Fruit fly (Drosophila melanogaster): ENCODE measurements around the gene CG34049.

DNA sequence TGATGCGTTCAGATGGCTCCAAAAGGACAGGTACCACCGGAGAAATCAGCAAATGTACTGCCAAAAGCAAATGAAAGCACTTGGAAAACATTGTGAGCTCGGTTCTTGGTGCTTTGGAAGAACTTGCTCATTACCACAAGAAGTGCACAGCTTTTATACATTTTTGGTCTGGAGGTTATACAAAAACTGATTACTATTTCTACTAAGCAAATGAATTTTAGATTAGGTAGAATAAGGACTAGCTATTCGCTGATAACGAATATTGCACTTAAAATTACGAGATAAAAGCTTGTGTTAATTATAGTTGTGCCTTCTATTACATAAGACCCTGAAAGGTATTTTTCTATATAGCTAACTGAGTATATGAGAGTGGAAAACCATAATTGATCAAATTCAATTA is 10.2 kb downstream of the CG34049 start, which contains the start of gene Send1:
- TF ChIP-seq CG8478 (optimal IDR thresholded peaks at IDR 0.05), result no peak
- no peak for TF ChIP-seq CTCF (optimal IDR thresholded peaks at IDR 0.05)

Data from S2 (cell line).